Worm (Caenorhabditis elegans) whole organism, late embryonic: ENCODE data around the gene C06B3.7.

Experiments
- gmeb-2 ChIP-seq: sonication (generic microtip); optimal IDR thresholded peaks from 2 replicates; lab custom pipeline; 2016; ENCODE audit warnings: missing genetic modification characterization, inconsistent platforms, missing compliant biosample characterization
- nhr-11 ChIP-seq: fragments of 150-350 bp; optimal IDR thresholded peaks from 2 replicates; lab custom pipeline; 2014; ENCODE audit warnings: missing biosample characterization, missing genetic modification characterization

- TF ChIP-seq gmeb-2 (tag; lab: Kevin White, UChicago), result no peak
- no peak for TF ChIP-seq nhr-11
Measured at ce11 chrV:13936052-13936451, 26.6 kb downstream of the C06B3.7 start.
